Worm (Caenorhabditis elegans) whole organism, young adult: ENCODE data around the gene K07C11.8.

Experiments
- B0019.2 ChIP-seq: fragments of 200-800 bp; sonication (Bioruptor generic); conservative IDR thresholded peaks from 2 replicates; pipeline ENCODE4 v1.3.6; 2022; ENCODE audit warnings: missing genetic modification reagents, missing genetic modification characterization, missing compliant biosample characterization
- B0035.1 ChIP-seq: sonication (generic microtip); optimal IDR thresholded peaks from 2 replicates; lab custom pipeline; 2016; ENCODE audit warnings: missing genetic modification characterization, mild to moderate bottlenecking, missing compliant biosample characterization, missing genotype, missing genetic modification reagents
- C06A6.2 ChIP-seq: fragments of 200-800 bp; sonication (Bioruptor generic); conservative IDR thresholded peaks from 2 replicates; pipeline ENCODE4 v1.3.6; 2022; ENCODE audit warnings: missing genetic modification characterization, missing compliant biosample characterization
- C17E4.6 ChIP-seq: fragments of 200-800 bp; sonication (Bioruptor generic); IDR thresholded peaks from 2 replicates; pipeline ENCODE4 v1.3.6; 2022; ENCODE audit warnings: missing genetic modification reagents, missing genetic modification characterization, missing compliant biosample characterization
- F10E7.11 ChIP-seq: sonication (generic microtip); optimal IDR thresholded peaks from 2 replicates; lab custom pipeline; 2017; ENCODE audit warnings: mild to moderate bottlenecking, missing genetic modification characterization, moderate library complexity, missing compliant biosample characterization
- F52B5.7 ChIP-seq: sonication (generic microtip); optimal IDR thresholded peaks from 2 replicates; lab custom pipeline; 2016; ENCODE audit warnings: mild to moderate bottlenecking, missing genetic modification characterization, missing compliant biosample characterization
- F55B11.4 ChIP-seq: sonication (generic microtip); optimal IDR thresholded peaks from 2 replicates; lab custom pipeline; 2016; ENCODE audit warnings: missing compliant biosample characterization, missing genetic modification characterization, borderline replicate concordance; ENCODE audit not compliant: insufficient read depth
- F57A8.1 ChIP-seq: fragments of 200-800 bp; sonication (Bioruptor generic); optimal IDR thresholded peaks from 2 replicates; lab custom pipeline; 2018; ENCODE audit warnings: mild to moderate bottlenecking, missing genetic modification characterization, moderate library complexity, missing compliant biosample characterization
- F57C9.4 ChIP-seq: sonication (generic microtip); optimal IDR thresholded peaks from 2 replicates; lab custom pipeline; 2017; ENCODE audit warnings: mild to moderate bottlenecking, missing genetic modification characterization, missing compliant biosample characterization
- K11D2.4 ChIP-seq: fragments of 200-800 bp; sonication (Bioruptor generic); IDR thresholded peaks from 2 replicates; pipeline ENCODE4 v1.3.6; 2022; ENCODE audit warnings: missing genetic modification reagents, missing genetic modification characterization, missing compliant biosample characterization
- K12H6.12 ChIP-seq: fragments of 200-800 bp; sonication (Bioruptor generic); optimal IDR thresholded peaks from 2 replicates; lab custom pipeline; 2018; ENCODE audit warnings: mild to moderate bottlenecking, missing genetic modification characterization, missing compliant biosample characterization
- Y53F4B.3 ChIP-seq: fragments of 200-800 bp; sonication (Bioruptor generic); IDR thresholded peaks from 2 replicates; pipeline ENCODE4 v1.3.6; 2022; ENCODE audit warnings: missing genetic modification reagents, missing genetic modification characterization, missing compliant biosample characterization
- Y56A3A.18 ChIP-seq: fragments of 200-800 bp; sonication (Bioruptor generic); IDR thresholded peaks from 2 replicates; pipeline ENCODE4 v1.3.6; 2022; ENCODE audit warnings: missing genetic modification reagents, missing genetic modification characterization, missing compliant biosample characterization
- Y67H2A.10 ChIP-seq: fragments of 200-800 bp; sonication (Bioruptor generic); conservative IDR thresholded peaks from 2 replicates; pipeline ENCODE4 v1.3.6; 2022; ENCODE audit warnings: missing genetic modification reagents, missing genetic modification characterization, missing compliant biosample characterization
- Y79H2A.3 ChIP-seq: fragments of 200-800 bp; sonication (Bioruptor generic); conservative IDR thresholded peaks from 2 replicates; pipeline ENCODE4 v1.3.6; 2022; ENCODE audit warnings: missing genetic modification reagents, missing genetic modification characterization, missing compliant biosample characterization
- akir-1 ChIP-seq: fragments of 200-800 bp; sonication (Bioruptor generic); optimal IDR thresholded peaks from 2 replicates; lab custom pipeline; 2018; ENCODE audit warnings: mild to moderate bottlenecking, missing genetic modification characterization, moderate library complexity, missing compliant biosample characterization
- athp-1 ChIP-seq: sonication (generic microtip); optimal IDR thresholded peaks from 2 replicates; lab custom pipeline; 2017; ENCODE audit warnings: mild to moderate bottlenecking, missing genetic modification characterization, missing compliant biosample characterization
- bed-1 ChIP-seq: fragments of 200-800 bp; sonication (Bioruptor generic); IDR thresholded peaks from 2 replicates; pipeline ENCODE4 v1.3.6; 2022; ENCODE audit warnings: missing genetic modification reagents, missing genetic modification characterization, missing compliant biosample characterization
- cebp-2 ChIP-seq: fragments of 200-800 bp; sonication (Bioruptor generic); IDR thresholded peaks from 2 replicates; pipeline ENCODE4 v1.3.6; 2022; ENCODE audit warnings: missing genetic modification characterization, missing compliant biosample characterization
- ceh-27 ChIP-seq: fragments of 200-800 bp; sonication (Bioruptor generic); optimal IDR thresholded peaks from 2 replicates; lab custom pipeline; 2018; ENCODE audit warnings: mild to moderate bottlenecking, missing genetic modification characterization, moderate library complexity, missing compliant biosample characterization
- ceh-91 ChIP-seq: fragments of 200-800 bp; sonication (Bioruptor generic); IDR thresholded peaks from 2 replicates; pipeline ENCODE4 v1.3.6; 2022; ENCODE audit warnings: missing genetic modification reagents, missing genetic modification characterization, missing compliant biosample characterization
- die-1 ChIP-seq: sonication (generic microtip); optimal IDR thresholded peaks from 2 replicates; lab custom pipeline; 2016; ENCODE audit warnings: missing genotype, mild to moderate bottlenecking, missing genetic modification characterization, missing compliant biosample characterization
- dpl-1 ChIP-seq: fragments of 150-350 bp; optimal IDR thresholded peaks from 2 replicates; lab custom pipeline; 2014; ENCODE audit warnings: missing biosample characterization, missing genetic modification reagents, missing genetic modification characterization
- egl-44 ChIP-seq: fragments of 200-800 bp; sonication (Bioruptor generic); IDR thresholded peaks from 2 replicates; pipeline ENCODE4 v1.3.6; 2022; ENCODE audit warnings: missing genetic modification reagents, missing genetic modification characterization, missing compliant biosample characterization
- egrh-3 ChIP-seq: fragments of 200-800 bp; sonication (Bioruptor generic); IDR thresholded peaks from 2 replicates; pipeline ENCODE4 v1.3.6; 2022; ENCODE audit warnings: missing genetic modification reagents, missing genetic modification characterization, missing compliant biosample characterization
- gei-17 ChIP-seq: fragments of 200-800 bp; sonication (Bioruptor generic); optimal IDR thresholded peaks from 2 replicates; lab custom pipeline; 2018; ENCODE audit warnings: mild to moderate bottlenecking, missing genetic modification characterization, missing compliant biosample characterization
- him-1 ChIP-seq: sonication (generic microtip); optimal IDR thresholded peaks from 2 replicates; lab custom pipeline; 2016; ENCODE audit warnings: missing genotype, missing genetic modification reagents, missing genetic modification characterization, missing compliant biosample characterization
- hlh-12 ChIP-seq: sonication (generic microtip); optimal IDR thresholded peaks from 2 replicates; lab custom pipeline; 2016; ENCODE audit warnings: missing genetic modification characterization, missing compliant biosample characterization
- hlh-26 ChIP-seq: fragments of 200-800 bp; sonication (Bioruptor generic); conservative IDR thresholded peaks from 2 replicates; pipeline ENCODE4 v1.3.6; 2022; ENCODE audit warnings: missing genetic modification reagents, missing genetic modification characterization, missing compliant biosample characterization
- hmg-1.2 ChIP-seq: fragments of 200-800 bp; sonication (Bioruptor generic); IDR thresholded peaks from 2 replicates; pipeline ENCODE4 v1.3.6; 2022; ENCODE audit warnings: missing genetic modification reagents, missing genetic modification characterization, missing compliant biosample characterization
- hrde-1 ChIP-seq: sonication (generic microtip); optimal IDR thresholded peaks from 2 replicates; lab custom pipeline; 2016; ENCODE audit warnings: missing genetic modification characterization, mild to moderate bottlenecking, missing compliant biosample characterization, moderate library complexity, missing genotype, missing genetic modification reagents, borderline replicate concordance
- lin-40 ChIP-seq: sonication (generic microtip); optimal IDR thresholded peaks from 2 replicates; lab custom pipeline; 2016; ENCODE audit warnings: missing genetic modification characterization, mild to moderate bottlenecking, missing compliant biosample characterization, missing genotype, missing genetic modification reagents
- lin-54 ChIP-seq: fragments of 200-800 bp; sonication (Bioruptor generic); optimal IDR thresholded peaks from 2 replicates; lab custom pipeline; 2018; ENCODE audit warnings: mild to moderate bottlenecking, missing genetic modification characterization, missing compliant biosample characterization
- lir-1 ChIP-seq: fragments of 200-800 bp; sonication (Bioruptor generic); conservative IDR thresholded peaks from 2 replicates; pipeline ENCODE4 v1.3.6; 2022; ENCODE audit warnings: missing genetic modification reagents, missing genetic modification characterization, missing compliant biosample characterization
- lsl-1 ChIP-seq: fragments of 200-800 bp; sonication (Bioruptor generic); optimal IDR thresholded peaks from 2 replicates; lab custom pipeline; 2018; ENCODE audit warnings: mild to moderate bottlenecking, missing genetic modification characterization, moderate library complexity, missing compliant biosample characterization
- lsy-27 ChIP-seq: sonication (generic microtip); optimal IDR thresholded peaks from 2 replicates; lab custom pipeline; 2017; ENCODE audit warnings: missing genetic modification characterization, mild to moderate bottlenecking, missing compliant biosample characterization, antibody characterized with exemption, missing genotype, borderline replicate concordance; ENCODE audit not compliant: insufficient read depth
- madf-8 ChIP-seq: fragments of 200-800 bp; sonication (Bioruptor generic); conservative IDR thresholded peaks from 2 replicates; pipeline ENCODE4 v1.3.6; 2022; ENCODE audit warnings: missing genetic modification reagents, missing genetic modification characterization, missing compliant biosample characterization
- nfya-2 ChIP-seq: fragments of 200-800 bp; sonication (Bioruptor generic); IDR thresholded peaks from 2 replicates; pipeline ENCODE4 v1.3.6; 2022; ENCODE audit warnings: missing genetic modification reagents, missing genetic modification characterization, missing compliant biosample characterization
- nhr-179 ChIP-seq: sonication (generic microtip); optimal IDR thresholded peaks from 2 replicates; lab custom pipeline; 2016; ENCODE audit warnings: mild to moderate bottlenecking, missing genetic modification characterization, missing compliant biosample characterization
- nhr-80 ChIP-seq: sonication (generic microtip); optimal IDR thresholded peaks from 2 replicates; lab custom pipeline; 2016; ENCODE audit warnings: missing genetic modification characterization, missing compliant biosample characterization
- nhr-90 ChIP-seq: sonication (generic microtip); optimal IDR thresholded peaks from 2 replicates; lab custom pipeline; 2016; ENCODE audit warnings: missing genotype, mild to moderate bottlenecking, missing genetic modification characterization, missing compliant biosample characterization
- rec-8 ChIP-seq, 2 experiments: sonication (generic microtip); optimal IDR thresholded peaks; 2 replicates each; lab custom pipeline; 2016; ENCODE audit warnings: mild to moderate bottlenecking in 2 of 2, missing genetic modification characterization in 2 of 2, missing genetic modification reagents in 2 of 2, missing genotype in 2 of 2, missing biosample characterization in 1 of 2, missing compliant biosample characterization in 1 of 2, moderate library complexity in 1 of 2
- repo-1 ChIP-seq: sonication (generic microtip); optimal IDR thresholded peaks from 2 replicates; lab custom pipeline; 2017; ENCODE audit warnings: mild to moderate bottlenecking, missing genetic modification characterization, missing compliant biosample characterization
- sea-2 ChIP-seq: fragments of 200-800 bp; sonication (Bioruptor generic); IDR thresholded peaks from 2 replicates; pipeline ENCODE4 v1.3.6; 2022; ENCODE audit warnings: missing genetic modification characterization, missing compliant biosample characterization
- tlf-1 ChIP-seq: fragments of 200-800 bp; sonication (Bioruptor generic); optimal IDR thresholded peaks from 2 replicates; lab custom pipeline; 2018; ENCODE audit warnings: mild to moderate bottlenecking, missing genetic modification characterization, missing compliant biosample characterization
- zfh-2 ChIP-seq: fragments of 200-800 bp; sonication (Bioruptor generic); conservative IDR thresholded peaks from 2 replicates; pipeline ENCODE4 v1.3.6; 2022; ENCODE audit warnings: missing genetic modification reagents, missing genetic modification characterization, missing compliant biosample characterization
- ztf-26 ChIP-seq: sonication (generic microtip); optimal IDR thresholded peaks from 2 replicates; lab custom pipeline; 2017; ENCODE audit warnings: missing genetic modification characterization, missing compliant biosample characterization
- ztf-28 ChIP-seq: fragments of 200-800 bp; sonication (Bioruptor generic); IDR thresholded peaks from 2 replicates; pipeline ENCODE4 v1.3.6; 2022; ENCODE audit warnings: missing genetic modification reagents, missing genetic modification characterization, missing compliant biosample characterization
- ztf-3 ChIP-seq: fragments of 200-800 bp; sonication (Bioruptor generic); optimal IDR thresholded peaks from 2 replicates; lab custom pipeline; 2018; ENCODE audit warnings: mild to moderate bottlenecking, missing genetic modification characterization, missing compliant biosample characterization
- ztf-6 ChIP-seq: fragments of 200-800 bp; sonication (Bioruptor generic); IDR thresholded peaks from 2 replicates; pipeline ENCODE4 v1.3.6; 2022; ENCODE audit warnings: missing genetic modification reagents, missing genetic modification characterization, missing compliant biosample characterization

Gene K07C11.8

ce11 chrV:8230056-8230455 lies 12.4 kb upstream of the K07C11.8 start (continued):
- TF ChIP-seq tlf-1 (GFP tag; lab: Kevin White, UChicago) (no peak), zfh-2 (no peak), bed-1 (GFP tag; lab: Robert Waterston, UW) (no peak), C17E4.6 (GFP tag; lab: Robert Waterston, UW) (no peak), hrde-1 (tag; lab: Kevin White, UChicago) (no peak), F55B11.4 (tag; lab: Kevin White, UChicago) (no peak), K12H6.12 (tag; lab: Kevin White, UChicago) (no peak), nhr-179 (no peak), him-1 (tag; lab: Kevin White, UChicago) (peak; percentile 78), F52B5.7 (tag; lab: Kevin White, UChicago) (no peak), Y53F4B.3 (GFP tag; lab: Robert Waterston, UW) (no peak), athp-1 (tag; lab: Kevin White, UChicago) (no peak), ceh-27 (no peak), ceh-91 (no peak), ztf-3 (no peak), K11D2.4 (GFP tag; lab: Robert Waterston, UW) (no peak), ztf-28 (no peak), nfya-2 (GFP tag; lab: Robert Waterston, UW) (no peak), Y56A3A.18 (GFP tag; lab: Robert Waterston, UW) (no peak), nhr-80 (no peak), lsy-27 (no peak), hlh-26 (GFP tag; lab: Robert Waterston, UW) (no peak), F10E7.11 (tag; lab: Kevin White, UChicago) (no peak), die-1 (tag; lab: Kevin White, UChicago) (peak; percentile 56), lin-54 (GFP tag; lab: Kevin White, UChicago) (no peak), cebp-2 (GFP tag; lab: Robert Waterston, UW) (no peak), Y79H2A.3 (no peak), nhr-90 (tag; lab: Kevin White, UChicago) (peak; percentile 65), egl-44 (GFP tag; lab: Robert Waterston, UW) (no peak), lir-1 (GFP tag; lab: Robert Waterston, UW) (no peak), lsl-1 (GFP tag; lab: Kevin White, UChicago) (peak; percentile 0), dpl-1 (GFP tag; lab: Kevin White, UChicago) (no peak), gei-17 (GFP tag; lab: Kevin White, UChicago) (no peak), B0035.1 (tag; lab: Kevin White, UChicago) (no peak), repo-1 (no peak), ztf-26 (tag; lab: Kevin White, UChicago) (no peak), akir-1 (GFP tag; lab: Kevin White, UChicago) (no peak), madf-8 (GFP tag; lab: Robert Waterston, UW) (no peak), hmg-1.2 (GFP tag; lab: Robert Waterston, UW) (peak; percentile 50; the same call in 1 of the 2 replicates), C06A6.2 (GFP tag; lab: Robert Waterston, UW) (no peak), B0019.2 (GFP tag; lab: Robert Waterston, UW) (no peak), F57A8.1 (GFP tag; lab: Kevin White, UChicago) (no peak), Y67H2A.10 (GFP tag; lab: Robert Waterston, UW) (no peak), egrh-3 (GFP tag; lab: Robert Waterston, UW) (no peak), lin-40 (tag; lab: Kevin White, UChicago) (no peak), rec-8 (tag; optimal IDR thresholded peaks at IDR 0.05; lab: Kevin White, UChicago) (no peak), ztf-6 (GFP tag; lab: Robert Waterston, UW) (no peak), hlh-12 (tag; lab: Kevin White, UChicago) (no peak), F57C9.4 (tag; lab: Kevin White, UChicago) (no peak), sea-2 (no peak)
